Worm (Caenorhabditis elegans) whole organism, L4 larva: ENCODE data around the gene elc-1.

Experiments used
- F26F4.8 ChIP-seq: fragments of 200-800 bp; sonication (Bioruptor generic); conservative IDR thresholded peaks from 2 replicates; pipeline ENCODE4 v1.3.6; 2022; ENCODE audit warnings: missing genetic modification characterization, missing compliant biosample characterization
- F49E8.2 ChIP-seq: sonication (generic microtip); optimal IDR thresholded peaks from 2 replicates; lab custom pipeline; 2016; ENCODE audit warnings: missing compliant biosample characterization, mild to moderate bottlenecking, missing genetic modification characterization, borderline replicate concordance
- T20F7.1 ChIP-seq: fragments of 200-800 bp; sonication (Bioruptor generic); optimal IDR thresholded peaks from 2 replicates; lab custom pipeline; 2018; ENCODE audit warnings: mild to moderate bottlenecking, missing genetic modification characterization, missing compliant biosample characterization
- Y105C5A.15 ChIP-seq: fragments of 200-800 bp; sonication (Bioruptor generic); IDR thresholded peaks from 2 replicates; pipeline ENCODE4 v1.3.6; 2022; ENCODE audit warnings: missing genetic modification characterization, missing compliant biosample characterization
- ZK337.2 ChIP-seq: fragments of 200-800 bp; sonication (Bioruptor generic); IDR thresholded peaks from 2 replicates; pipeline ENCODE4 v1.3.6; 2022; ENCODE audit warnings: missing genetic modification reagents, missing genetic modification characterization, missing compliant biosample characterization
- ZK546.5 ChIP-seq, 2 experiments: sonication (generic microtip); optimal IDR thresholded peaks; 2 replicates each; lab custom pipeline; 2017; ENCODE audit warnings: missing biosample characterization in 2 of 2, missing genetic modification characterization in 2 of 2
- ama-1 ChIP-seq: fragments of 150-350 bp; optimal IDR thresholded peaks from 2 replicates; lab custom pipeline; 2014; ENCODE audit warnings: inconsistent platforms, mixed read lengths
- arid-1 ChIP-seq: fragments of 200-800 bp; sonication (Bioruptor generic); conservative IDR thresholded peaks from 2 replicates; pipeline ENCODE4 v1.3.6; 2022; ENCODE audit warnings: missing genetic modification reagents, missing genetic modification characterization, missing compliant biosample characterization
- daf-16 ChIP-seq, 3 experiments: sonication (generic microtip); optimal IDR thresholded peaks; 2 replicates each; lab custom pipeline; 2016 to 2017; ENCODE audit warnings: missing genetic modification characterization in 3 of 3, missing genetic modification reagents in 3 of 3, mild to moderate bottlenecking in 2 of 3, missing compliant biosample characterization in 2 of 3, missing biosample characterization in 1 of 3, moderate library complexity in 1 of 3
- daf-8 ChIP-seq: fragments of 200-800 bp; sonication (Bioruptor generic); IDR thresholded peaks from 2 replicates; pipeline ENCODE4 v1.3.6; 2022; ENCODE audit warnings: missing genetic modification characterization, missing compliant biosample characterization
- dmd-6 ChIP-seq: fragments of 200-800 bp; sonication (Bioruptor generic); IDR thresholded peaks from 2 replicates; pipeline ENCODE4 v1.3.6; 2022; ENCODE audit warnings: missing genetic modification reagents, missing genetic modification characterization, missing compliant biosample characterization
- dve-1 ChIP-seq: sonication (generic microtip); optimal IDR thresholded peaks from 2 replicates; lab custom pipeline; 2017; ENCODE audit warnings: antibody characterized with exemption, mild to moderate bottlenecking, missing genetic modification characterization, missing compliant biosample characterization; ENCODE audit not compliant: insufficient read depth
- hlh-11 ChIP-seq: fragments of 200-800 bp; sonication (Bioruptor generic); optimal IDR thresholded peaks from 2 replicates; lab custom pipeline; 2018; ENCODE audit warnings: mild to moderate bottlenecking, missing genetic modification characterization, missing compliant biosample characterization
- hlh-30 ChIP-seq: sonication (generic microtip); optimal IDR thresholded peaks from 2 replicates; lab custom pipeline; 2017; ENCODE audit warnings: antibody characterized with exemption, mild to moderate bottlenecking, missing genetic modification characterization, missing compliant biosample characterization; ENCODE audit not compliant: insufficient read depth
- jun-1 ChIP-seq: fragments of 150-350 bp; optimal IDR thresholded peaks from 2 replicates; lab custom pipeline; 2014; ENCODE audit warnings: missing biosample characterization, missing genetic modification reagents, missing genetic modification characterization
- lim-7 ChIP-seq: fragments of 200-800 bp; sonication (Bioruptor generic); IDR thresholded peaks from 2 replicates; pipeline ENCODE4 v1.3.6; 2022; ENCODE audit warnings: missing genetic modification characterization, missing compliant biosample characterization
- lin-1 ChIP-seq: fragments of 200-800 bp; sonication (Bioruptor generic); IDR thresholded peaks from 2 replicates; pipeline ENCODE4 v1.3.6; 2022; ENCODE audit warnings: missing genetic modification reagents, missing genetic modification characterization, missing compliant biosample characterization
- lin-29 ChIP-seq: fragments of 200-800 bp; sonication (Bioruptor generic); IDR thresholded peaks from 2 replicates; pipeline ENCODE4 v1.3.6; 2022; ENCODE audit warnings: missing genetic modification reagents, missing genetic modification characterization, missing compliant biosample characterization
- lin-38 ChIP-seq: fragments of 200-800 bp; sonication (Bioruptor generic); IDR thresholded peaks from 2 replicates; pipeline ENCODE4 v1.3.6; 2022; ENCODE audit warnings: missing genetic modification reagents, missing genetic modification characterization, missing compliant biosample characterization
- lsy-2 ChIP-seq, 2 experiments: fragments of 150-350 bp in 1 of 2; sonication (generic microtip) in 1 of 2; optimal IDR thresholded peaks; 2 replicates each; lab custom pipeline; 2014 to 2017; ENCODE audit warnings: missing biosample characterization in 2 of 2, missing genetic modification characterization in 2 of 2
- mdl-1 ChIP-seq, 2 experiments: fragments of 150-350 bp in 1 of 2; sonication (generic microtip) in 1 of 2; optimal IDR thresholded peaks; 2 replicates each; lab custom pipeline; 2014 to 2017; ENCODE audit warnings: missing biosample characterization in 2 of 2, missing genetic modification characterization in 2 of 2
- mep-1 ChIP-seq: fragments of 150-350 bp; sonication (generic microtip); optimal IDR thresholded peaks from 3 replicates; lab custom pipeline; 2014; ENCODE audit warnings: missing biosample characterization, missing genetic modification characterization
- mxl-2 ChIP-seq: fragments of 200-800 bp; sonication (Bioruptor generic); conservative IDR thresholded peaks from 2 replicates; pipeline ENCODE4 v1.3.6; 2022; ENCODE audit warnings: missing genetic modification reagents, missing genetic modification characterization, missing compliant biosample characterization
- nhr-28 ChIP-seq: fragments of 150-350 bp; optimal IDR thresholded peaks from 2 replicates; lab custom pipeline; 2014; ENCODE audit warnings: missing biosample characterization, missing genetic modification characterization
- nhr-42 ChIP-seq: fragments of 200-800 bp; sonication (Bioruptor generic); IDR thresholded peaks from 2 replicates; pipeline ENCODE4 v1.3.6; 2022; ENCODE audit warnings: missing genetic modification characterization, missing compliant biosample characterization
- nhr-48 ChIP-seq: sonication (generic microtip); optimal IDR thresholded peaks from 2 replicates; lab custom pipeline; 2016; ENCODE audit warnings: mild to moderate bottlenecking, missing genetic modification characterization, missing compliant biosample characterization
- nhr-77 ChIP-seq: fragments of 150-350 bp; optimal IDR thresholded peaks from 2 replicates; lab custom pipeline; 2014; ENCODE audit warnings: missing biosample characterization, missing genetic modification characterization
- php-3 ChIP-seq: fragments of 200-800 bp; sonication (Bioruptor generic); IDR thresholded peaks from 2 replicates; pipeline ENCODE4 v1.3.6; 2022; ENCODE audit warnings: missing genetic modification reagents, missing genetic modification characterization, missing compliant biosample characterization
- pqm-1 ChIP-seq: sonication (generic microtip); optimal IDR thresholded peaks from 2 replicates; lab custom pipeline; 2017; ENCODE audit warnings: missing biosample characterization, missing genetic modification characterization
- snpc-4 ChIP-seq: fragments of 150-350 bp; optimal IDR thresholded peaks from 2 replicates; lab custom pipeline; 2014; ENCODE audit warnings: missing biosample characterization, missing genetic modification characterization
- zip-2 ChIP-seq: fragments of 150-350 bp; optimal IDR thresholded peaks from 2 replicates; lab custom pipeline; 2014; ENCODE audit warnings: missing biosample characterization, missing genetic modification characterization

The elc-1 gene

ce11 chrIII:1413125-1413837, 3.7 kb downstream of the elc-1 start:
- TF ChIP-seq F26F4.8 (no peak), lin-38 (GFP tag; lab: Robert Waterston, UW) (peak; percentile 83), mxl-2 (GFP tag; lab: Robert Waterston, UW) (no peak), F49E8.2 (tag; lab: Kevin White, UChicago) (peak; percentile 6)

- TF ChIP-seq ZK546.5 (tag; optimal IDR thresholded peaks at IDR 0.05; lab: Kevin White, UChicago) (no peak), nhr-77 (tag; lab: Kevin White, UChicago) (no peak), F49E8.2 (tag; lab: Kevin White, UChicago) (no peak), ama-1 (lab: Kevin White, UChicago) (no peak), lsy-2 (tag; optimal IDR thresholded peaks at IDR 0.05; lab: Kevin White, UChicago) (no peak), T20F7.1 (GFP tag; lab: Kevin White, UChicago) (no peak), lin-1 (GFP tag; lab: Robert Waterston, UW) (no peak), arid-1 (GFP tag; lab: Robert Waterston, UW) (no peak), snpc-4 (no peak), F26F4.8 (no peak), ZK337.2 (GFP tag; lab: Robert Waterston, UW) (no peak), jun-1 (tag; lab: Kevin White, UChicago) (no peak)
Measured at ce11 chrIII:1409139-1409538, 7.9 kb downstream of the elc-1 start, which contains the start of gene Y82E9BR.22. Gene Y82E9BR.22, minus strand, starts transcription at chrIII:1409239.

- TF ChIP-seq Y105C5A.15 (no peak), daf-8 (GFP tag; lab: Robert Waterston, UW) (no peak)
- TF ChIP-seq, all 104 proteins: peak for 0
Measured at ce11 chrIII:1403108-1403507, 13.9 kb downstream of the elc-1 start, which contains the start of gene pals-18. Gene pals-18, plus strand, starts transcription at chrIII:1403408.

ce11 chrIII:1401497-1401990, 15.4 kb downstream of the elc-1 start, which contains the start of gene pals-19:
Gene pals-19, plus strand, starts transcription at chrIII:1401940.
- TF ChIP-seq hlh-30 (tag; lab: Kevin White, UChicago), result peak; percentile 14
- no peak for TF ChIP-seq nhr-42 (GFP tag; lab: Robert Waterston, UW)
- TF ChIP-seq dve-1 (tag; lab: Kevin White, UChicago), result peak; percentile 30
- TF ChIP-seq daf-16 (GFP tag; optimal IDR thresholded peaks at IDR 0.05; lab: Kevin White, UChicago), result no peak
- TF ChIP-seq daf-16 (tag; optimal IDR thresholded peaks at IDR 0.05; lab: Kevin White, UChicago), result peak; percentile 54
- TF ChIP-seq lin-38 (GFP tag; lab: Robert Waterston, UW), result no peak
- TF ChIP-seq mep-1 (tag; lab: Kevin White, UChicago), result peak; percentile 15
- TF ChIP-seq lim-7 (GFP tag; lab: Robert Waterston, UW), result no peak
- 0 out of 2 replicates have a peak, but pooled peaks have one; percentile 26 for TF ChIP-seq php-3 (GFP tag; lab: Robert Waterston, UW)
- no peak for TF ChIP-seq ama-1 (lab: Kevin White, UChicago)
- peak; percentile 58 for TF ChIP-seq nhr-77 (tag; lab: Kevin White, UChicago)
- no peak for TF ChIP-seq lin-29 (GFP tag; lab: Robert Waterston, UW)
- TF ChIP-seq dmd-6 (GFP tag; lab: Robert Waterston, UW), result peak; percentile 47; the same call in 1 of the 2 replicates
- peak; percentile 97 for TF ChIP-seq pqm-1 (tag; lab: Kevin White, UChicago)
- TF ChIP-seq zip-2, result no peak
- TF ChIP-seq hlh-11 (tag; lab: Kevin White, UChicago), result peak; percentile 17
- peak; percentile 85 for TF ChIP-seq nhr-28
- TF ChIP-seq mdl-1 (tag; optimal IDR thresholded peaks at IDR 0.05; lab: Kevin White, UChicago), result peak in 1 of 2 experiments; percentile 34
- TF ChIP-seq nhr-48, result no peak
